Fruit fly (Drosophila melanogaster) whole organism, embryonic: ENCODE results near the gene dah.

ENCODE experiments used
- ATbp ChIP-seq: fragments of 200-800 bp; sonication (Bioruptor generic); optimal IDR thresholded peaks from 2 replicates; lab custom pipeline; 2017; ENCODE audit warnings: missing biosample characterization, mild to moderate bottlenecking, missing genetic modification characterization, missing genetic modification reagents
- Antp ChIP-seq: fragments of 200-800 bp; sonication (Bioruptor generic); optimal IDR thresholded peaks from 3 replicates; lab custom pipeline; 2016; ENCODE audit warnings: missing biosample characterization, missing genetic modification characterization
- Asciz ChIP-seq: fragments of 200-800 bp; sonication (Bioruptor generic); optimal IDR thresholded peaks from 2 replicates; lab custom pipeline; 2017; ENCODE audit warnings: missing biosample characterization, mild to moderate bottlenecking, missing genetic modification characterization, missing genetic modification reagents
- Atf-2 ChIP-seq: fragments of 200-800 bp; sonication (Bioruptor generic); optimal IDR thresholded peaks from 2 replicates; lab custom pipeline; 2016; ENCODE audit warnings: missing biosample characterization, missing genetic modification characterization
- Awh ChIP-seq: fragments of 200-800 bp; sonication (Bioruptor generic); IDR thresholded peaks from 2 replicates; pipeline ENCODE4, ENCODE4 v1.3.6; 2022; ENCODE audit warnings: missing biosample characterization, missing genetic modification characterization
- CG10209 ChIP-seq: fragments of 200-800 bp; sonication (Bioruptor generic); optimal IDR thresholded peaks from 3 replicates; lab custom pipeline; 2017; ENCODE audit warnings: missing biosample characterization, mild to moderate bottlenecking, missing genetic modification characterization, missing genetic modification reagents
- CG10654 ChIP-seq: fragments of 200-800 bp; sonication (Bioruptor generic); optimal IDR thresholded peaks from 2 replicates; lab custom pipeline; 2016; ENCODE audit warnings: missing biosample characterization, missing genetic modification characterization
- CG15269 ChIP-seq: fragments of 200-800 bp; sonication (Bioruptor generic); optimal IDR thresholded peaks from 2 replicates; lab custom pipeline; 2018; ENCODE audit warnings: missing biosample characterization, mild to moderate bottlenecking, missing genetic modification characterization, moderate library complexity
- CG16863 ChIP-seq: fragments of 200-800 bp; sonication (Bioruptor generic); optimal IDR thresholded peaks from 3 replicates; lab custom pipeline; 2016; ENCODE audit warnings: missing biosample characterization, missing genetic modification characterization
- CG17829 ChIP-seq: fragments of 200-800 bp; optimal IDR thresholded peaks from 2 replicates; lab custom pipeline; 2019; ENCODE audit warnings: missing biosample characterization, mild to moderate bottlenecking, missing genetic modification characterization, moderate library complexity
- CG2678 ChIP-seq: fragments of 200-800 bp; sonication (Bioruptor generic); optimal IDR thresholded peaks from 3 replicates; lab custom pipeline; 2019; ENCODE audit warnings: missing biosample characterization, mild to moderate bottlenecking, missing genetic modification characterization, moderate library complexity
- CG30403 ChIP-seq: fragments of 200-800 bp; sonication (Bioruptor generic); optimal IDR thresholded peaks from 3 replicates; lab custom pipeline; 2016; ENCODE audit warnings: missing biosample characterization, missing genetic modification characterization
- CG3726 ChIP-seq: fragments of 200-800 bp; sonication (Bioruptor generic); IDR thresholded peaks from 3 replicates; pipeline ENCODE4, ENCODE4 v1.3.6; 2022; ENCODE audit warnings: missing biosample characterization, missing genetic modification characterization
- CG4730 ChIP-seq: fragments of 200-800 bp; sonication (Bioruptor generic); IDR thresholded peaks from 2 replicates; pipeline ENCODE4 v1.3.6; 2022; ENCODE audit warnings: missing biosample characterization, missing genetic modification characterization
- CG4820 ChIP-seq: fragments of 200-800 bp; sonication (Bioruptor generic); optimal IDR thresholded peaks from 3 replicates; lab custom pipeline; 2016; ENCODE audit warnings: missing biosample characterization, missing genetic modification characterization
- CG6272 ChIP-seq: fragments of 200-800 bp; sonication (Bioruptor generic); IDR thresholded peaks from 2 replicates; pipeline ENCODE4 v1.3.6; 2022; ENCODE audit warnings: missing biosample characterization, missing genetic modification characterization
- CG7556 ChIP-seq: fragments of 200-800 bp; sonication (Bioruptor generic); optimal IDR thresholded peaks from 2 replicates; lab custom pipeline; 2017; ENCODE audit warnings: missing biosample characterization, mild to moderate bottlenecking, missing genetic modification characterization
- CG8388 ChIP-seq: fragments of 200-800 bp; sonication (Bioruptor generic); optimal IDR thresholded peaks from 2 replicates; lab custom pipeline; 2019; ENCODE audit warnings: missing biosample characterization, mild to moderate bottlenecking, missing genetic modification characterization, moderate library complexity
- CG8944 ChIP-seq: fragments of 200-800 bp; sonication (Bioruptor generic); optimal IDR thresholded peaks from 3 replicates; lab custom pipeline; 2016; ENCODE audit warnings: missing biosample characterization, missing genetic modification characterization
- E2f1 ChIP-seq: fragments of 200-800 bp; sonication (Bioruptor generic); IDR thresholded peaks from 2 replicates; pipeline ENCODE4 v1.3.6; 2022; ENCODE audit warnings: missing biosample characterization, missing genetic modification characterization
- Eip74EF ChIP-seq, 2 experiments: fragments of 200-800 bp in 1 of 2; fragments of >200 bp in 1 of 2; sonication (Bioruptor generic) in 1 of 2; optimal IDR thresholded peaks; 2 replicates each; lab custom pipeline; 2017 to 2019; ENCODE audit warnings: missing biosample characterization in 2 of 2, missing genetic modification characterization in 2 of 2, mild to moderate bottlenecking in 1 of 2, moderate library complexity in 1 of 2
- Ets65A ChIP-seq: fragments of 200-800 bp; sonication (Bioruptor generic); peaks from one replicate; lab custom pipeline; 2016; ENCODE audit warnings: missing biosample characterization, missing genetic modification characterization
- Gug ChIP-seq: fragments of 200-800 bp; sonication (Bioruptor generic); IDR thresholded peaks from 4 replicates; pipeline ENCODE4 v1.3.6; 2022; ENCODE audit warnings: missing biosample characterization, missing genetic modification characterization
- Hr39 ChIP-seq: fragments of >200 bp; optimal IDR thresholded peaks from 2 replicates; lab custom pipeline; 2017
- Hr51 ChIP-seq, 2 experiments: fragments of 200-800 bp; sonication (Bioruptor generic); optimal IDR thresholded peaks; 2 replicates in 1 of 2; 3 replicates in 1 of 2; lab custom pipeline; 2016 to 2018; ENCODE audit warnings: missing biosample characterization in 2 of 2, missing genetic modification characterization in 2 of 2, mild to moderate bottlenecking in 1 of 2, moderate library complexity in 1 of 2
- Meics ChIP-seq: fragments of 200-800 bp; sonication (Bioruptor generic); optimal IDR thresholded peaks from 2 replicates; lab custom pipeline; 2017; ENCODE audit warnings: missing biosample characterization, mild to moderate bottlenecking, missing genetic modification characterization
- Poxn ChIP-seq: fragments of 200-800 bp; sonication (Bioruptor generic); IDR thresholded peaks from 2 replicates; pipeline ENCODE4 v1.3.6; 2022; ENCODE audit warnings: missing biosample characterization, missing genetic modification characterization
- Side ChIP-seq: fragments of 200-800 bp; sonication (Bioruptor generic); optimal IDR thresholded peaks from 2 replicates; lab custom pipeline; 2016; ENCODE audit warnings: missing biosample characterization, missing genetic modification characterization
- Sox100B ChIP-seq: fragments of 200-800 bp; sonication (Bioruptor generic); optimal IDR thresholded peaks from 3 replicates; lab custom pipeline; 2018; ENCODE audit warnings: missing biosample characterization, mild to moderate bottlenecking, missing genetic modification characterization
- Xrp1 ChIP-seq: fragments of 200-800 bp; sonication (Bioruptor generic); IDR thresholded peaks from 2 replicates; pipeline ENCODE4 v1.3.6; 2022; ENCODE audit warnings: missing biosample characterization, missing genetic modification characterization
- bcd ChIP-seq: fragments of 200-800 bp; sonication (Bioruptor generic); optimal IDR thresholded peaks from 2 replicates; lab custom pipeline; 2017; ENCODE audit warnings: missing biosample characterization, mild to moderate bottlenecking, missing genetic modification characterization
- cg ChIP-seq: fragments of 200-800 bp; sonication (Bioruptor generic); optimal IDR thresholded peaks from 3 replicates; lab custom pipeline; 2019; ENCODE audit warnings: missing biosample characterization, mild to moderate bottlenecking, missing genetic modification characterization, moderate library complexity
- croc ChIP-seq: fragments of 200-800 bp; sonication (Bioruptor generic); conservative IDR thresholded peaks from 3 replicates; pipeline ENCODE4 v1.3.6; 2022; ENCODE audit warnings: missing biosample characterization, missing genetic modification characterization
- crol ChIP-seq: fragments of 200-800 bp; sonication (Bioruptor generic); IDR thresholded peaks from 2 replicates; pipeline ENCODE4 v1.3.6; 2022; ENCODE audit warnings: missing biosample characterization, missing genetic modification characterization
- fd96Cb ChIP-seq: fragments of 200-800 bp; sonication (Bioruptor generic); optimal IDR thresholded peaks from 2 replicates; lab custom pipeline; 2018; ENCODE audit warnings: missing biosample characterization, mild to moderate bottlenecking, missing genetic modification characterization, moderate library complexity
- gce ChIP-seq: fragments of 200-800 bp; sonication (Bioruptor generic); IDR thresholded peaks from 3 replicates; pipeline ENCODE4 v1.3.6; 2022; ENCODE audit warnings: missing biosample characterization, missing genetic modification characterization
- gem ChIP-seq: fragments of 200-800 bp; sonication (Bioruptor generic); optimal IDR thresholded peaks from 2 replicates; lab custom pipeline; 2019; ENCODE audit warnings: missing biosample characterization, mild to moderate bottlenecking, missing genetic modification characterization, moderate library complexity
- grau ChIP-seq: fragments of 200-800 bp; optimal IDR thresholded peaks from 3 replicates; lab custom pipeline; 2019; ENCODE audit warnings: missing biosample characterization, mild to moderate bottlenecking, missing genetic modification characterization, moderate library complexity
- nau ChIP-seq: fragments of 200-800 bp; sonication (Bioruptor generic); optimal IDR thresholded peaks from 3 replicates; lab custom pipeline; 2017; ENCODE audit warnings: missing biosample characterization, mild to moderate bottlenecking, missing genetic modification characterization, missing genetic modification reagents
- org-1 ChIP-seq: fragments of 200-800 bp; sonication (Bioruptor generic); optimal IDR thresholded peaks from 2 replicates; lab custom pipeline; 2017; ENCODE audit warnings: missing biosample characterization, missing genetic modification characterization
- pfk ChIP-seq: fragments of 200-800 bp; sonication (Bioruptor generic); optimal IDR thresholded peaks from 2 replicates; lab custom pipeline; 2018; ENCODE audit warnings: missing biosample characterization, mild to moderate bottlenecking, missing genetic modification characterization, moderate library complexity
- prd ChIP-seq, 3 experiments: fragments of >200 bp in 2 of 3; fragments of 200-800 bp in 1 of 3; sonication (Bioruptor generic) in 1 of 3; optimal IDR thresholded peaks in 2 of 3; IDR thresholded peaks in 1 of 3; 2 replicates in 2 of 3; 3 replicates in 1 of 3; pipeline versions ENCODE4 v1.3.6 to Lab custom; 2017 to 2022; ENCODE audit warnings: missing biosample characterization in 1 of 3, missing genetic modification characterization in 1 of 3
- row ChIP-seq: fragments of 200-800 bp; sonication (Bioruptor generic); IDR thresholded peaks from 3 replicates; pipeline ENCODE4 v1.3.6; 2022; ENCODE audit warnings: missing biosample characterization, missing genetic modification characterization
- sens ChIP-seq: fragments of 200-800 bp; sonication (Bioruptor generic); peaks from one replicate; lab custom pipeline; 2016; ENCODE audit warnings: missing biosample characterization, missing genetic modification characterization
- shn ChIP-seq: fragments of 200-800 bp; sonication (Bioruptor generic); optimal IDR thresholded peaks from 3 replicates; lab custom pipeline; 2016; ENCODE audit warnings: missing biosample characterization, missing genetic modification characterization
- tio ChIP-seq: fragments of 200-800 bp; sonication (Bioruptor generic); optimal IDR thresholded peaks from 2 replicates; lab custom pipeline; 2017; ENCODE audit warnings: missing biosample characterization, missing genetic modification characterization, inconsistent platforms
- ttk ChIP-seq: fragments of 200-800 bp; sonication (Bioruptor generic); IDR thresholded peaks from 2 replicates; pipeline ENCODE4 v2.1.2; 2022; ENCODE audit warnings: missing biosample characterization, missing genetic modification characterization
- unpg ChIP-seq: fragments of 200-800 bp; sonication (Bioruptor generic); optimal IDR thresholded peaks from 3 replicates; lab custom pipeline; 2018; ENCODE audit warnings: missing biosample characterization, mild to moderate bottlenecking, missing genetic modification characterization, moderate library complexity

The dah gene

DNA sequence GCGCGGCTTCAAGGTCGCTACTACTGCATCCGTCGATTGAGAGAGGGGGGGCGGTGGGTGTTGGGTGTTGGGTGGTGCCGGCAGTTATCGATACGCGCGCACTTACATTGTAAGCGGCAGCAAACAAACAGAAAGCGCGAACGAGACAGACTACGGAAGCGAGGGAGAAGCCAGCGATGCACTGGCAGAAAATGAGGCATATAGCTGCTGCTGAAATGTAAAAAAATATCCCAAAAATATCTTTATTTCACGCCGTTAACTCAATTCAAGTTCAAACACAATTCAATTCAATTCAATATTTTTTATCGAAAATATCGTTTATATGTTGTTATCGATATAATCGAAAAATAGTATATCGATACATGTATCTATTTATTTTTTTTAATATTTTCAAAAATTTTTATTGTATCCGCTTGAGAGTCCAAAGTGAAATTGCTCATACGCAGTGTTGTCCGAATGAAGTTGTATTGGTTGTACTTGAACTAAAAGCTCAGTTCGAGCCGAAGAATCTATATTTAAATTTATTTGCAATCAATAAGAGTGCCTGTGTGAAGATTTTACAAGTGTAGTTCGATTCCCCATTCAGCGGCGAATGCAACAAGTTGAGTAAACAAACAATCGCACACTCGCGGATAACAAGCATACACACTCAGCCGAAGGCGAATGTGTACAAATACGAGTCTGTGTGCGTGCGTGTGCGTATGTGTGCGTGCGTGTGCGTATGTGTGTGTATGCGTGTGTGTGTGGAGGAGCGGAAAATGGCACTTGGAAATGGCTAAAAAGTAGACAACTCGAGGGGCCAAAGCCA, 15.9 kb upstream of the dah start:
- TF ChIP-seq grau (tag; lab: Kevin White, UChicago): peak; percentile 37
- peak; percentile 86; the same call in 2 of the 3 replicates for TF ChIP-seq gce (GFP tag; lab: Robert Waterston, UW)
- 0 out of 2 replicates have a peak, but pooled peaks have one; percentile 9 for TF ChIP-seq CG4730 (GFP tag; lab: Robert Waterston, UW)
- TF ChIP-seq E2f1 (GFP tag; lab: Robert Waterston, UW): no peak
- peak; percentile 37 for TF ChIP-seq fd96Cb (tag; lab: Kevin White, UChicago)
- peak; percentile 19 for TF ChIP-seq unpg (GFP tag; lab: Kevin White, UChicago)
- peak; percentile 99 for TF ChIP-seq Hr39
- TF ChIP-seq bcd: peak; percentile 43
- peak; percentile 54 for TF ChIP-seq CG30403
- TF ChIP-seq Poxn (GFP tag; lab: Robert Waterston, UW): no peak
- peak; percentile 90 for TF ChIP-seq sens (GFP tag; lab: Kevin White, UChicago)
- TF ChIP-seq CG10209 (GFP tag; lab: Kevin White, UChicago): peak; percentile 12
- TF ChIP-seq pfk: no peak
- TF ChIP-seq CG10654 (GFP tag; lab: Kevin White, UChicago): peak; percentile 7
- TF ChIP-seq Eip74EF (GFP tag; optimal IDR thresholded peaks at IDR 0.05; lab: Kevin White, UChicago): peak in 1 of 2 experiments; percentile 95
- peak; percentile 35 for TF ChIP-seq org-1
- peak; percentile 51; the same call in 1 of the 2 replicates for TF ChIP-seq Awh (GFP tag; lab: Robert Waterston, UW)
- no peak for TF ChIP-seq prd (optimal IDR thresholded peaks at IDR 0.05; lab: Kevin White, UChicago)
- TF ChIP-seq prd (GFP tag; IDR thresholded peaks at IDR 0.05; lab: Robert Waterston, UW): peak; percentile 20; the same call in 1 of the 3 replicates
- TF ChIP-seq CG2678 (tag; lab: Kevin White, UChicago): peak; percentile 55
- peak; percentile 13 for TF ChIP-seq Meics
- TF ChIP-seq croc (GFP tag; lab: Robert Waterston, UW): 0 out of 3 replicates have a peak, but pooled peaks have one; percentile 14
- peak; percentile 40; the same call in 1 of the 2 replicates for TF ChIP-seq ttk (GFP tag; lab: Robert Waterston, UW)
- TF ChIP-seq CG8388 (GFP tag; lab: Kevin White, UChicago): peak; percentile 12
- peak; percentile 58 for TF ChIP-seq CG7556 (GFP tag; lab: Kevin White, UChicago)
- peak; percentile 14 for TF ChIP-seq ATbp (GFP tag; lab: Kevin White, UChicago)
- TF ChIP-seq CG15269 (tag; lab: Kevin White, UChicago): peak; percentile 30
- no peak for TF ChIP-seq Xrp1 (GFP tag; lab: Robert Waterston, UW)
- no peak for TF ChIP-seq tio
- TF ChIP-seq Gug (GFP tag; lab: Robert Waterston, UW): 0 out of 4 replicates have a peak, but pooled peaks have one; percentile 10
- no peak for TF ChIP-seq CG8944 (GFP tag; lab: Kevin White, UChicago)
- 0 out of 3 replicates have a peak, but pooled peaks have one; percentile 16 for TF ChIP-seq CG3726 (GFP tag; lab: Robert Waterston, UW)
- TF ChIP-seq Ets65A: peak; percentile 52
- TF ChIP-seq Hr51 (GFP tag; optimal IDR thresholded peaks at IDR 0.05; lab: Kevin White, UChicago): peak in 1 of 2 experiments; percentile 60
- TF ChIP-seq Sox100B (GFP tag; lab: Kevin White, UChicago): peak; percentile 61
- peak; percentile 60 for TF ChIP-seq gem (tag; lab: Kevin White, UChicago)
- no peak for TF ChIP-seq nau
- TF ChIP-seq Side (GFP tag; lab: Kevin White, UChicago): no peak
- peak; percentile 1 for TF ChIP-seq CG17829
- peak; percentile 37 for TF ChIP-seq cg
- TF ChIP-seq Asciz: peak; percentile 44
- peak; percentile 16 for TF ChIP-seq CG4820 (GFP tag; lab: Kevin White, UChicago)
- TF ChIP-seq row (GFP tag; lab: Robert Waterston, UW): peak; percentile 48; the same call in 1 of the 3 replicates
- no peak for TF ChIP-seq CG16863 (GFP tag; lab: Kevin White, UChicago)
- no peak for TF ChIP-seq Antp
- TF ChIP-seq crol (GFP tag; lab: Robert Waterston, UW): peak; percentile 26; the same call in 1 of the 2 replicates
- no peak for TF ChIP-seq CG6272 (GFP tag; lab: Robert Waterston, UW)
- no peak for TF ChIP-seq shn (GFP tag; lab: Kevin White, UChicago)
- TF ChIP-seq Atf-2 (GFP tag; lab: Kevin White, UChicago): no peak
